Worm (Caenorhabditis elegans): ENCODE measurements around the gene nep-15.

Gene nep-15

DNA sequence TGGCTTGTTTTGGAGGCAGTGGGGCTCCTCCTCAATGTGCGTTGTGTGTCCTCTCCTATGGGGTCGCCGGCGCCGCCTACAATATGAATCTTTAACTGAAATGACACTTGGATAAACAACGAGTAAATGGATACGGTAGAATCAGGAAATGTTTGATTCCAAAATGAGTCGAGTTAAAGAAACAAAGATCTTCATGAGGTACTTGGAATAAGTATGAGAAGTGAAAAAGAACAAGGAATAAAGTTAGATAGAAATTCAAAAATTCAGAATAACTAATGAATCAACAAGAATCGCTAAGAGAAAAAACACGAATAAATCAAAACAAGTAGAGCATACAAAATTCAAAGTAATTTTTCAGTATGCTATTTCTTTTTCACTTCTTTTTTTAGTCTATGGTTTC lies 21.0 kb upstream of the nep-15 start, which contains the start of gene npr-28:
npr-28 (minus strand) TSS at position 101 of the 400 bp plus-strand sequence.
- TF ChIP-seq tbx-37 (GFP tag; conservative IDR thresholded peaks at IDR 0.05) (no peak), pes-1 (GFP tag; IDR thresholded peaks at IDR 0.05) (no peak), ama-1 (optimal IDR thresholded peaks at IDR 0.05) (no peak), ceh-13 (GFP tag; optimal IDR thresholded peaks at IDR 0.05) (no peak), ets-7 (tag; optimal IDR thresholded peaks at IDR 0.05) (no peak), hmg-4 (GFP tag; optimal IDR thresholded peaks at IDR 0.05) (no peak), B0310.2 (tag; optimal IDR thresholded peaks at IDR 0.05) (no peak), scrt-1 (GFP tag; IDR thresholded peaks at IDR 0.05) (no peak), tra-4 (tag; optimal IDR thresholded peaks at IDR 0.05) (no peak)

DNA sequence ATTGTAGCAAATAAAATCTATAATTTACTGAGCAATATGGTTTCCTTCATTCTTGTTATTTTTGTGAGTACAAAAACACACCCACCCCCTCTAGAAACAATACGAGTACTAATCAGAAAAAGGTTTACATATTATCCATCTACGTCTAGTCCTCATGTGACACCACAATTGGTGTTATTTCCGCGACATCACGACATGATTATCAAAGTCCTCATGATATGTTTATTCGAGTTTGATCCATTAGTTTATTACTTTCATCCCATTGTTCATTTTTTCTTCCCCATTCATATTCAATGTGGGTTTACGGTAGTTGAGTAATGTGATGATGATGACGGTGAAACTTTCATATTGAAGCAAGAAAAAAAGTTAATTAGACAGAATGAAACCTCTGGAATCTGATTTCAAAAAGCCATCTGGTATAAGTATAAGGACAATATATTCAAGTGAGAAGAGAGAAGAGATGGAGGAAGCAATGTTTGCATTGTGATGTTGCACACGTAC lies 17.7 kb upstream of the nep-15 start:
- TF ChIP-seq tbx-11 (GFP tag; IDR thresholded peaks at IDR 0.05) = no peak
- TF ChIP-seq hmbx-1 (tag; optimal IDR thresholded peaks at IDR 0.05) = no peak
- no peak for TF ChIP-seq pes-1 (GFP tag; IDR thresholded peaks at IDR 0.05)
- TF ChIP-seq ama-1 (optimal IDR thresholded peaks at IDR 0.05) = no peak
- no peak for TF ChIP-seq flt-1 (GFP tag; IDR thresholded peaks at IDR 0.05)
- TF ChIP-seq tbx-37 (GFP tag; conservative IDR thresholded peaks at IDR 0.05) = no peak
- no peak for TF ChIP-seq ceh-13 (GFP tag; optimal IDR thresholded peaks at IDR 0.05)
- no peak for TF ChIP-seq hnd-1 (tag; optimal IDR thresholded peaks at IDR 0.05)
- no peak for TF ChIP-seq scrt-1 (GFP tag; IDR thresholded peaks at IDR 0.05)
- no peak for TF ChIP-seq hmg-4 (GFP tag; optimal IDR thresholded peaks at IDR 0.05)
- no peak for TF ChIP-seq aly-1 (tag; optimal IDR thresholded peaks at IDR 0.05)
- no peak for TF ChIP-seq ets-7 (tag; optimal IDR thresholded peaks at IDR 0.05)
- TF ChIP-seq sea-1 (GFP tag; conservative IDR thresholded peaks at IDR 0.05) = no peak
- TF ChIP-seq ceh-36 (tag; optimal IDR thresholded peaks at IDR 0.05) = no peak
- TF ChIP-seq tra-4 (tag; optimal IDR thresholded peaks at IDR 0.05) = no peak
- no peak for TF ChIP-seq B0310.2 (tag; optimal IDR thresholded peaks at IDR 0.05)
- no peak for TF ChIP-seq F13C5.2 (tag; optimal IDR thresholded peaks at IDR 0.05)

DNA sequence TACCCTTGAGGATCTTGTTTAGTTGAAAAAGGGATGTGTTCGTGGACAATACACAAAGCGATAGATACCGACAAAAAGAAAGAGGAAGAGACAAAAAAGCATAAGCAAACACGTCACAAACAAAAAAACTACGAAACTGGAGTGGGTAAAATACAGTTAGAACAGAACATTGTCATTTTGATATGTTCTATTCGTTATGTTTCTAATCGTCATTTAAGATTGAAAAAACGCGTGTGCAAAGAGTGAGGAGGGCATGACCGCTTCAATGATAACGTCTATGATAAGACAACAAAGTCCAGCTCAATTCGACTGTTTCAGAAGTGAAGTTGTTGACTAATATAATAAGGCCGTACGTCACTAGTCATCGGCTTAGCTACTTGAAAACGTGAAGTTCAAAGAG lies 16.7 kb upstream of the nep-15 start:
- TF ChIP-seq hnd-1 (tag; optimal IDR thresholded peaks at IDR 0.05) = no peak
- TF ChIP-seq sea-1 (GFP tag; conservative IDR thresholded peaks at IDR 0.05) = no peak
- TF ChIP-seq ceh-36 (tag; optimal IDR thresholded peaks at IDR 0.05) = no peak
- TF ChIP-seq ama-1 (optimal IDR thresholded peaks at IDR 0.05) = no peak
- no peak for TF ChIP-seq hmbx-1 (tag; optimal IDR thresholded peaks at IDR 0.05)
- no peak for TF ChIP-seq B0310.2 (tag; optimal IDR thresholded peaks at IDR 0.05)
- no peak for TF ChIP-seq ceh-13 (GFP tag; optimal IDR thresholded peaks at IDR 0.05)

DNA sequence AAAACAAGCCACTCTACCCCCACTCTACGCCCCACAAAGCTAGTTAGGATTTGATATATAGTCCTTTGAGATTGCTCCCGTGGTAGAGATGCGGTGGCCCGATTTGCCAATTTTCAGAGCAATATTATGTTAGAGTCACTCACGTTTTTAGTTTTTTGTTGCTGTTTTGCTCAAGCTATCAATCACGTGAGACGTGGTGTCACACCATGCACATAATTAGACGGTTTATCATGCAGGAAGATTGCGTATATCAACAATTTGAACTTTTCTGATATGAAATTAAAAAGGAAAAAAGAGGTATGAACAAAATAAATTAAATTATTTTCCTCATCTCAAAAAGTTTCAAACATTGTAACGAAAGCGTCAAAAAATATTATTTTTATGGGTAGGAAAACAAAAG lies 15.7 kb upstream of the nep-15 start:
- no peak for TF ChIP-seq tra-4 (tag; optimal IDR thresholded peaks at IDR 0.05)
- TF ChIP-seq F13C5.2 (tag; optimal IDR thresholded peaks at IDR 0.05) = no peak
- TF ChIP-seq sea-1 (GFP tag; conservative IDR thresholded peaks at IDR 0.05) = no peak

DNA sequence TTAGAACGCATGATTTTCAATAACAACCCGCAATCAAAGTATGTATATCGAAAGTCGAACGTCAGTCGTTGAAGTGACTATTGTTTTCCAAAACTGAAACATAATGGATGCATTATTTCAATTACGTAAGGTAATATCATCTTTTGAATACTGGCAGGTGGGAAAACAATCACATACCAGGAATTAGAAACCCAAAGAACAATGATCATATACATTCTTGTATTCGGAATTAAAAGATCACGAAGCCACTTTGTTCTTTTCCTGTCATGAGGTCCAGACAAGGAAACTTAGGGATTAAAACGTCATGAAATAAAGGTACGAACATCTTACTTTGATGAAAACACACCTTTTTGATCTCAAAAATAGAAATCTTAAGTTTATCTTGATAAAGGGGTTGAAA lies 9.6 kb upstream of the nep-15 start:
- TF ChIP-seq scrt-1 (GFP tag; IDR thresholded peaks at IDR 0.05) = no peak
- no peak for TF ChIP-seq tra-4 (tag; optimal IDR thresholded peaks at IDR 0.05)
- no peak for TF ChIP-seq hnd-1 (tag; optimal IDR thresholded peaks at IDR 0.05)
- TF ChIP-seq B0310.2 (tag; optimal IDR thresholded peaks at IDR 0.05) = no peak
- TF ChIP-seq ceh-13 (GFP tag; optimal IDR thresholded peaks at IDR 0.05) = no peak
- no peak for TF ChIP-seq sea-1 (GFP tag; conservative IDR thresholded peaks at IDR 0.05)
- TF ChIP-seq flt-1 (GFP tag; IDR thresholded peaks at IDR 0.05) = no peak
- no peak for TF ChIP-seq hmbx-1 (tag; optimal IDR thresholded peaks at IDR 0.05)
- no peak for TF ChIP-seq F13C5.2 (tag; optimal IDR thresholded peaks at IDR 0.05)
- no peak for TF ChIP-seq ama-1 (optimal IDR thresholded peaks at IDR 0.05)
- no peak for TF ChIP-seq hmg-4 (GFP tag; optimal IDR thresholded peaks at IDR 0.05)
- TF ChIP-seq aly-1 (tag; optimal IDR thresholded peaks at IDR 0.05) = no peak
- no peak for TF ChIP-seq ets-7 (tag; optimal IDR thresholded peaks at IDR 0.05)
- TF ChIP-seq ceh-36 (tag; optimal IDR thresholded peaks at IDR 0.05) = no peak
- no peak for TF ChIP-seq tbx-11 (GFP tag; IDR thresholded peaks at IDR 0.05)

DNA sequence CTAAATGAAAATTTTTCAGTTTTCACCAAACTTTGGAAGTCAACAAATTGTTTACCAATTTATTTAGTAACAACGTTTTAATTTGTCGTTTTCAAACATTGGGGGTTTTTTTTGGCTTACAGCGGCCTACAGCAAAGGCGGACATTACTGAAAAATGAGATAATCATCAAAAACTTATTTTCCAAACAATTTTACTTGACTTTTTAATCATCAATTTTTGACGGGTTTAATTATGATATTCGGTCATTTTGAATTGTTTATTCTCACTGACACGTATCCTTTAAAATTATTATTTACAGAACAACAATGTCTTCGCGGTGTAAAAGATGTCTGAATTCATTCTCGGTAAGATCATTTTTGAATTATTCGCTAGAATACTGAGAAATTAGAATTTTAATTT lies 4.5 kb upstream of the nep-15 start, which contains the start of gene F40B5.2:
F40B5.2 (plus strand) TSS at position 301 of the 400 bp plus-strand sequence.
- TF ChIP-seq B0310.2 (tag; optimal IDR thresholded peaks at IDR 0.05) (no peak), aly-1 (tag; optimal IDR thresholded peaks at IDR 0.05) (no peak), pes-1 (GFP tag; IDR thresholded peaks at IDR 0.05) (no peak), tbx-37 (GFP tag; conservative IDR thresholded peaks at IDR 0.05) (no peak), ama-1 (optimal IDR thresholded peaks at IDR 0.05) (no peak), sea-1 (GFP tag; conservative IDR thresholded peaks at IDR 0.05) (no peak), tra-4 (tag; optimal IDR thresholded peaks at IDR 0.05) (no peak), scrt-1 (GFP tag; IDR thresholded peaks at IDR 0.05) (no peak)

DNA sequence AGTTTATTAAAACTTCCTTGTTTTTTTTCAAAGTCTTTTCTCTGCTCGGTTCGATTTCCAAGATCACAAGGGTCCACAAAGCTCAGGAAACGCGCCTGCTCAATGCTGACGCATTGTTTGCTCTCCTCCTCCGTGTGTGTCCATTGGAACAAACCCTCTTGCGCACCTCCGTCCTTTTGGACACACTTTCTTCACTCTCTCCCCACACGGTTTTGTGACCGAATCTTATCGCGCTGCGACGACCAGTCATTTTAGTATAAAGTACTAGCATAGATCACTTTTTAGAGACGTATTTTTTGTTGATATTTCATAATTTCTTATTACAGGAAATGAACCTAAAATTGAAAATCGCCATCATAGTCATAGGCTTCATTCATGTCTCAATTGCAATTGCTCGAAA lies 3.8 kb upstream of the nep-15 start:
- TF ChIP-seq flt-1 (GFP tag; IDR thresholded peaks at IDR 0.05) (peak; percentile 10; the same call in 1 of the 2 replicates), tbx-11 (GFP tag; IDR thresholded peaks at IDR 0.05) (no peak), F13C5.2 (tag; optimal IDR thresholded peaks at IDR 0.05) (peak; percentile 34), aly-1 (tag; optimal IDR thresholded peaks at IDR 0.05) (peak; percentile 48)

DNA sequence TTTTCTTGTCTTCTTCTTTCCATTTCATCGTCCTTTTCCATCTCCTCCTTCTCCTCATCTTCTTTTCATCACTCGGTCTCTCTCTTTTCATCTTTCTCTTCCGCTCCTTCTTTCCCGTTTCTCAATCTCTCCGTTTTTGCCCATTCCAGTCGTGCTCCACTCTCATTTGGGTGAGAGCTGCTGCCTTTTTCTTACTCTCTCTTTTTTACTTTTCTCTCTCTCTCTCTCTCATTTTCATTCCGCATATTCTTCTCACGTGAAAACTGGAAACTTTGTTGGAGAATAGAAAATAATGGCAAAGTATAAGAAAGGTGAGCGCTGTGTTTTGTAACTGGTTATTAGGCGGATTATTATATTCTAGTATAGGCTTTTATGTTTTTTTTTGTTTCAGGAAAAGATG lies 6.3 kb downstream of the nep-15 start, which contains the start of gene tbc-18:
tbc-18 (plus strand) TSS at position 246 of the 400 bp plus-strand sequence.
- peak; percentile 34 for TF ChIP-seq F13C5.2 (tag; optimal IDR thresholded peaks at IDR 0.05)
- no peak for TF ChIP-seq hmg-4 (GFP tag; optimal IDR thresholded peaks at IDR 0.05)

DNA sequence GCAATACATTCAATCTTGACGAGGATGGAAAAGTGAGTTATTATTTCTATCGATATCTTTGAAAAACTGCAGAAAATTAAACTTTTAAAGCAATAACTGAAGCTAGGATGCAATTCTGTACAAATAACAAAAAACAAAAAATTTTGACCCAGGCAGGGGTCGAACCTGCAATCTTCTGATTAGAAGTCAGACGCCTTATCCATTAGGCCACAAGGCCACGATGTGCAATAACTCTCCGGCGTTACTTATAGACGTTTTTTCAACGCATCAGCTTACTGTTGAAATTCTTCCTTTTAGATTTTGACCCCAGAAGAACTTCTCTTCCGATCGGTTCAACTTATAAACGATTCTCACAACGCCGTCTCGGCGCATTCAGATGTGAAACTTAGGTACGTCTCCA lies 9.6 kb downstream of the nep-15 start:
- TF ChIP-seq flt-1 (GFP tag; IDR thresholded peaks at IDR 0.05) (no peak), ama-1 (optimal IDR thresholded peaks at IDR 0.05) (no peak), ceh-36 (tag; optimal IDR thresholded peaks at IDR 0.05) (no peak), pes-1 (GFP tag; IDR thresholded peaks at IDR 0.05) (no peak), ceh-13 (GFP tag; optimal IDR thresholded peaks at IDR 0.05) (no peak), aly-1 (tag; optimal IDR thresholded peaks at IDR 0.05) (no peak), hnd-1 (tag; optimal IDR thresholded peaks at IDR 0.05) (no peak), B0310.2 (tag; optimal IDR thresholded peaks at IDR 0.05) (no peak), tbx-11 (GFP tag; IDR thresholded peaks at IDR 0.05) (no peak), ets-7 (tag; optimal IDR thresholded peaks at IDR 0.05) (no peak), F13C5.2 (tag; optimal IDR thresholded peaks at IDR 0.05) (no peak), hmg-4 (GFP tag; optimal IDR thresholded peaks at IDR 0.05) (no peak), sea-1 (GFP tag; conservative IDR thresholded peaks at IDR 0.05) (no peak), hmbx-1 (tag; optimal IDR thresholded peaks at IDR 0.05) (no peak), tra-4 (tag; optimal IDR thresholded peaks at IDR 0.05) (no peak), scrt-1 (GFP tag; IDR thresholded peaks at IDR 0.05) (no peak), tbx-37 (GFP tag; conservative IDR thresholded peaks at IDR 0.05) (no peak)

All from whole organism, early embryonic.